Fruit fly (Drosophila melanogaster): ENCODE measurements around the gene Ubi-p5E.

Gene Ubi-p5E

dm6 chrX:6231764-6232163 is 47.7 kb downstream of the Ubi-p5E start:
- TF ChIP-seq noc (tag; optimal IDR thresholded peaks at IDR 0.05), result no peak
